Worm (Caenorhabditis elegans) whole organism, L1 larva: Measurements from ENCODE around the gene T04G9.7.

Source experiments
- C04F5.9 ChIP-seq: sonication (generic microtip); optimal IDR thresholded peaks from 2 replicates; lab custom pipeline; 2016; ENCODE audit warnings: missing genetic modification characterization, missing compliant biosample characterization
- C16A3.4 ChIP-seq: fragments of 150-350 bp; optimal IDR thresholded peaks from 2 replicates; lab custom pipeline; 2014; ENCODE audit warnings: missing biosample characterization, missing genetic modification characterization
- F16B12.6 ChIP-seq: fragments of 150-350 bp; optimal IDR thresholded peaks from 2 replicates; lab custom pipeline; 2014; ENCODE audit warnings: missing biosample characterization, missing genetic modification characterization
- ama-1 ChIP-seq: fragments of 150-350 bp; optimal IDR thresholded peaks from 2 replicates; lab custom pipeline; 2014
- blmp-1 ChIP-seq: fragments of 150-350 bp; optimal IDR thresholded peaks from 2 replicates; lab custom pipeline; 2014; ENCODE audit warnings: missing biosample characterization, missing genetic modification characterization
- ceh-63 ChIP-seq: fragments of 200-800 bp; sonication (Bioruptor generic); optimal IDR thresholded peaks from 2 replicates; lab custom pipeline; 2018; ENCODE audit warnings: mild to moderate bottlenecking, missing genetic modification characterization, missing compliant biosample characterization
- ceh-82 ChIP-seq, 3 experiments: fragments of 150-350 bp in 1 of 3; sonication (generic microtip) in 2 of 3; optimal IDR thresholded peaks; 2 replicates each; lab custom pipeline; 2014 to 2017; ENCODE audit warnings: missing biosample characterization in 3 of 3, missing genetic modification characterization in 3 of 3
- ceh-88 ChIP-seq: fragments of 200-800 bp; sonication (Bioruptor generic); IDR thresholded peaks from 2 replicates; pipeline ENCODE4 v1.3.6; 2022; ENCODE audit warnings: missing genetic modification characterization, missing compliant biosample characterization
- ceh-90 ChIP-seq: sonication (generic microtip); optimal IDR thresholded peaks from 2 replicates; lab custom pipeline; 2016; ENCODE audit warnings: missing genetic modification characterization, missing compliant biosample characterization
- ces-1 ChIP-seq: fragments of 150-350 bp; optimal IDR thresholded peaks from 2 replicates; lab custom pipeline; 2014; ENCODE audit warnings: missing biosample characterization, missing genetic modification reagents, missing genetic modification characterization
- efl-1 ChIP-seq, 4 experiments: fragments of 150-350 bp; optimal IDR thresholded peaks in 3 of 4; peaks in 1 of 4; 1 replicate in 1 of 4; 2 replicates in 3 of 4; lab custom pipeline; 2014; ENCODE audit warnings: missing biosample characterization in 2 of 4, missing genetic modification characterization in 2 of 4, missing genetic modification reagents in 2 of 4
- egl-13 ChIP-seq: sonication (generic microtip); optimal IDR thresholded peaks from 2 replicates; lab custom pipeline; 2016; ENCODE audit warnings: missing genotype, missing genetic modification reagents, missing genetic modification characterization, missing compliant biosample characterization
- elt-2 ChIP-seq: sonication (generic microtip); optimal IDR thresholded peaks from 2 replicates; lab custom pipeline; 2016; ENCODE audit warnings: missing genetic modification characterization, mild to moderate bottlenecking, inconsistent platforms, missing compliant biosample characterization, missing genetic modification reagents
- elt-3 ChIP-seq, 6 experiments: fragments of 150-350 bp in 1 of 6; sonication (generic microtip); optimal IDR thresholded peaks; 2 replicates each; lab custom pipeline; 2017 to 2018; ENCODE audit warnings: missing biosample characterization in 6 of 6, missing genetic modification characterization in 6 of 6, inconsistent platforms in 1 of 6
- ets-5 ChIP-seq: fragments of 200-800 bp; sonication (Bioruptor generic); IDR thresholded peaks from 2 replicates; pipeline ENCODE4 v1.3.6; 2022; ENCODE audit warnings: missing genetic modification characterization, missing compliant biosample characterization
- fkh-10 ChIP-seq: sonication (generic microtip); optimal IDR thresholded peaks from 2 replicates; lab custom pipeline; 2017; ENCODE audit warnings: missing biosample characterization, missing genetic modification reagents, missing genetic modification characterization
- fkh-8 ChIP-seq: sonication (generic microtip); optimal IDR thresholded peaks from 2 replicates; lab custom pipeline; 2016; ENCODE audit warnings: mild to moderate bottlenecking, missing genetic modification characterization, missing compliant biosample characterization
- hlh-4 ChIP-seq: sonication (generic microtip); optimal IDR thresholded peaks from 2 replicates; lab custom pipeline; 2016; ENCODE audit warnings: mild to moderate bottlenecking, missing genetic modification characterization, missing compliant biosample characterization
- isw-1 ChIP-seq: fragments of 200-800 bp; sonication (Bioruptor generic); IDR thresholded peaks from 2 replicates; pipeline ENCODE4 v1.3.6; 2022; ENCODE audit warnings: missing genetic modification characterization, missing compliant biosample characterization
- lin-14 ChIP-seq: fragments of 200-800 bp; sonication (Bioruptor generic); optimal IDR thresholded peaks from 2 replicates; lab custom pipeline; 2018; ENCODE audit warnings: mild to moderate bottlenecking, missing genetic modification characterization, moderate library complexity, missing compliant biosample characterization
- lin-35 ChIP-seq, 2 experiments: fragments of 150-350 bp; optimal IDR thresholded peaks; 2 replicates each; lab custom pipeline; 2014; ENCODE audit warnings: missing biosample characterization in 2 of 2, missing genetic modification characterization in 2 of 2, missing genetic modification reagents in 2 of 2
- mef-2 ChIP-seq: fragments of 150-350 bp; optimal IDR thresholded peaks from 2 replicates; lab custom pipeline; 2014; ENCODE audit warnings: missing biosample characterization, missing genetic modification characterization
- mep-1 ChIP-seq: fragments of 150-350 bp; optimal IDR thresholded peaks from 2 replicates; lab custom pipeline; 2014; ENCODE audit warnings: missing biosample characterization, missing genetic modification characterization
- nhr-237 ChIP-seq: fragments of 150-350 bp; optimal IDR thresholded peaks from 2 replicates; lab custom pipeline; 2014; ENCODE audit warnings: missing biosample characterization, missing genetic modification characterization
- nhr-28 ChIP-seq: fragments of 150-350 bp; optimal IDR thresholded peaks from 2 replicates; lab custom pipeline; 2014; ENCODE audit warnings: missing biosample characterization, missing genetic modification characterization
- nhr-47 ChIP-seq: sonication (generic microtip); optimal IDR thresholded peaks from 2 replicates; lab custom pipeline; 2016; ENCODE audit warnings: mild to moderate bottlenecking, missing genetic modification characterization, moderate library complexity, missing compliant biosample characterization
- nhr-71 ChIP-seq: sonication (generic microtip); optimal IDR thresholded peaks from 2 replicates; lab custom pipeline; 2016; ENCODE audit warnings: mild to moderate bottlenecking, missing genetic modification characterization, moderate library complexity, missing compliant biosample characterization
- nhr-84 ChIP-seq: sonication (generic microtip); optimal IDR thresholded peaks from 2 replicates; lab custom pipeline; 2017; ENCODE audit warnings: missing biosample characterization, missing genetic modification characterization
- pag-3 ChIP-seq: sonication (generic microtip); optimal IDR thresholded peaks from 2 replicates; lab custom pipeline; 2017; ENCODE audit warnings: missing genetic modification characterization, mild to moderate bottlenecking, missing compliant biosample characterization, antibody characterized with exemption, borderline replicate concordance; ENCODE audit not compliant: insufficient read depth
- pax-3 ChIP-seq: fragments of 200-800 bp; sonication (Bioruptor generic); optimal IDR thresholded peaks from 2 replicates; lab custom pipeline; 2018; ENCODE audit warnings: mild to moderate bottlenecking, missing genetic modification characterization, moderate library complexity, missing compliant biosample characterization
- rnt-1 ChIP-seq: sonication (generic microtip); optimal IDR thresholded peaks from 2 replicates; lab custom pipeline; 2016; ENCODE audit warnings: mild to moderate bottlenecking, missing genetic modification characterization, moderate library complexity, missing compliant biosample characterization
- snpc-4 ChIP-seq: fragments of 150-350 bp; optimal IDR thresholded peaks from 2 replicates; lab custom pipeline; 2014; ENCODE audit warnings: missing biosample characterization, missing genetic modification characterization
- swsn-7 ChIP-seq: sonication (generic microtip); optimal IDR thresholded peaks from 2 replicates; lab custom pipeline; 2016; ENCODE audit warnings: missing genetic modification characterization, missing compliant biosample characterization
- unc-86 ChIP-seq: sonication (generic microtip); optimal IDR thresholded peaks from 2 replicates; lab custom pipeline; 2016; ENCODE audit warnings: missing genetic modification characterization, missing compliant biosample characterization
- unc-98 ChIP-seq: fragments of 200-800 bp; sonication (Bioruptor generic); IDR thresholded peaks from 2 replicates; pipeline ENCODE4 v1.3.6; 2022; ENCODE audit warnings: missing genetic modification characterization, missing compliant biosample characterization
- xbp-1 ChIP-seq: sonication (generic microtip); optimal IDR thresholded peaks from 2 replicates; lab custom pipeline; 2016; ENCODE audit warnings: missing genetic modification characterization, missing compliant biosample characterization
- zip-4 ChIP-seq: fragments of 200-800 bp; sonication (Bioruptor generic); optimal IDR thresholded peaks from 2 replicates; lab custom pipeline; 2018; ENCODE audit warnings: mild to moderate bottlenecking, missing genetic modification characterization, moderate library complexity, missing compliant biosample characterization
- ztf-11 ChIP-seq, 2 experiments: sonication (generic microtip); optimal IDR thresholded peaks; 2 replicates each; lab custom pipeline; 2016 to 2017; ENCODE audit warnings: missing genetic modification characterization in 2 of 2, missing biosample characterization in 1 of 2, missing compliant biosample characterization in 1 of 2
- ztf-4 ChIP-seq: fragments of 150-350 bp; optimal IDR thresholded peaks from 2 replicates; lab custom pipeline; 2014; ENCODE audit warnings: missing biosample characterization, missing genetic modification characterization

T04G9.7 gene

DNA sequence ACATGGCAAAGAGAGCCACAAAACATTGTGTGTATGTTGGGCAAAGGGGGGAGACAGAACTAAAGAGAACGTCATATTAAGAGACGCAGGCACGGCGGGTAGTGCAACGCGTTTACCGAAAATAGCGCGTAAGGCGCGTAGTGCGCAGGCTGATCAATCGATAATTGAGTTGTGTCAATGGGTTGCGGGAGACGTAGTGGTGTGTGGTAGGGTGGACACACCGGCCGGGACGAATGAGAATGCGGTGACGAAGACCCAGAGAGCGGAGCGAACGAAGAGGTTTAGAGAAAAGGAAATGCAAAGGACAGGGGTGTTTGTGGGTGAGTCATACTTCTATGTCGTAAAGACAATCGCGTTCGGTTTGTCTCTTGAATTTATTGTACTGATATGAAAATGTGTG lies 42.9 kb upstream of the T04G9.7 start (continued):
- TF ChIP-seq blmp-1 (tag; lab: Kevin White, UChicago) = peak; percentile 42
- TF ChIP-seq elt-3 (tag; optimal IDR thresholded peaks at IDR 0.05; lab: Kevin White, UChicago) = peak in 1 of 6 experiments; percentile 9
- TF ChIP-seq zip-4 (GFP tag; lab: Kevin White, UChicago) = peak; percentile 8
- TF ChIP-seq, all 84 proteins: peak for 37

ce11 chrX:729062-729461 lies 41.6 kb upstream of the T04G9.7 start:
- TF ChIP-seq ztf-11 (tag; optimal IDR thresholded peaks at IDR 0.05; lab: Kevin White, UChicago) (no peak), elt-3 (tag; optimal IDR thresholded peaks at IDR 0.05; lab: Kevin White, UChicago) (peak in 1 of 6 experiments; percentile 40)
- TF ChIP-seq, all 84 proteins: peak for 1

DNA sequence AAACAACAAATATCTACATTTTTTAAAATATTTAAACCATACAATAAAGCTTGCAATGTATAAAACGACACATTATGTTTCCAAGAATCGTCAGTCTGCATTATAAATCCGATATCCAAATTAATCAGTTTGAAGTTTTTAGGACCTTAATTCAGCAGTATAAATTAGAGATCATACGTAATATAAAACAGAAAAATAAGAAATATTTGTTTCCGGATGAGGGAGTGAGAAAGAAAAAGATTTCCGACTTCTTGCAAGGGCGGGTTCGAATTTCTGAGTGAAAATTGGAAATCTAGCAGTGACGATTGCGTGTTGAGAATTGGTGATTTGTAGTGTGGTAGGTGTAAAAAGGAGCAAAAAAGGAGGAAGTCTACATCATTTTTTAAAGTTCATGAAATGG lies 35.1 kb upstream of the T04G9.7 start, which contains the start of gene npr-19:
TSS of gene npr-19 (minus strand) at position 101 of the 400 bp plus-strand sequence.
- TF ChIP-seq ceh-88 (no peak), rnt-1 (tag; lab: Kevin White, UChicago) (no peak), efl-1 (optimal IDR thresholded peaks at IDR 0.05; lab: Kevin White, UChicago) (no peak), efl-1 (GFP tag; optimal IDR thresholded peaks at IDR 0.05 in 1 of 2; lab: Kevin White, UChicago) (peak in 1 of 2 experiments; percentile 43)

- TF ChIP-seq blmp-1 (tag; lab: Kevin White, UChicago) (no peak), nhr-71 (peak; percentile 27), snpc-4 (tag; lab: Kevin White, UChicago) (no peak), hlh-4 (tag; lab: Kevin White, UChicago) (no peak), unc-86 (tag; lab: Kevin White, UChicago) (peak; percentile 63), nhr-237 (tag; lab: Kevin White, UChicago) (no peak)
- TF ChIP-seq, all 84 proteins: peak for 2
Observed at ce11 chrX:736989-737388, 33.6 kb upstream of the T04G9.7 start.

DNA sequence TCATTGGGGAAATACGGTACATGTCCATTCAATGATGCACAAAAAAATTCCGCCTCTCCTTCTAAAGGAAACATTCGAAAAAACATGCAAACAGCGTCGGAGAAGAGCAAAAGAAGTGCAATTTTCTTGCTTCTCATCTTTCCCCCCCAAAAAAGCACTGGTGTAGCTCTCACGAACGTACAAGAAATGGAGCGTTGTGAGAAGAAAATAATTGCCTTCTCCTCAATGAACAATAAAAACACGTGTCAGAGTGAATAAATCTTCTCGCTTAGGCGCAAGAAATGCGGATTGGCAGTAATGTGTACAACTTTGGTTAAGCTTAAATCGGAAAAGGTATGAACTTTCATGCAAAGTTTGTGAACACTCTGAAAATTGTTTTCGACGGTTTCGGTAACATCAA lies 22.3 kb upstream of the T04G9.7 start:
- TF ChIP-seq ces-1 (GFP tag; lab: Kevin White, UChicago) (no peak), swsn-7 (tag; lab: Kevin White, UChicago) (no peak), mep-1 (tag; lab: Kevin White, UChicago) (no peak), pax-3 (no peak), nhr-71 (no peak)

DNA sequence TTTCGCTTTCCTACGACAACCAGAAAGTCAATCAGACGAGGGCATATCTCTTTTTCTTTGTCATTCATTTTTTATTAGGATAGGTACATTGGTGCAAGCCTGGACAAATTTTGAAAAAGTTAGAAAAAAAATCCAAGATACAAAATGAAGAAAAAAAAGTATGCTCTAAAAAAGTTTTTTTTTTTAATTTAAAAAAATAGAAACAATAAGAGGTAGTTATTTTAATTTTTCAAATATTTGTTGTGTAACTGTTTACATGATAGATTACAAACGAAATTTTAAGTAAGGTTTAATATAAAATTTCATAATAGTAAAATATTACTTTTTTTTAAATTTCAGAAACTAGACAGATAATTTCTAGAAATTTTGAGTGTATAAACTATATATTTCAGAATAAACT lies 11.0 kb upstream of the T04G9.7 start, which contains the start of gene aex-3:
TSS of gene aex-3 (minus strand) at position 101 of the 400 bp plus-strand sequence.
- TF ChIP-seq elt-2 (tag; lab: Kevin White, UChicago) = no peak
- TF ChIP-seq hlh-4 (tag; lab: Kevin White, UChicago) = no peak
- TF ChIP-seq nhr-84 (tag; lab: Kevin White, UChicago) = no peak
- no peak for TF ChIP-seq unc-86 (tag; lab: Kevin White, UChicago)
- no peak for TF ChIP-seq C16A3.4 (tag; lab: Kevin White, UChicago)
- TF ChIP-seq mef-2 (tag; lab: Kevin White, UChicago) = no peak
- TF ChIP-seq nhr-28 = no peak
- TF ChIP-seq efl-1 (optimal IDR thresholded peaks at IDR 0.05; lab: Kevin White, UChicago) = no peak
- TF ChIP-seq efl-1 (GFP tag; optimal IDR thresholded peaks at IDR 0.05 in 1 of 2; lab: Kevin White, UChicago) = no peak
- TF ChIP-seq F16B12.6 (tag; lab: Kevin White, UChicago) = no peak
- TF ChIP-seq egl-13 (tag; lab: Kevin White, UChicago) = no peak
- no peak for TF ChIP-seq isw-1 (GFP tag; lab: Robert Waterston, UW)
- TF ChIP-seq swsn-7 (tag; lab: Kevin White, UChicago) = no peak

DNA sequence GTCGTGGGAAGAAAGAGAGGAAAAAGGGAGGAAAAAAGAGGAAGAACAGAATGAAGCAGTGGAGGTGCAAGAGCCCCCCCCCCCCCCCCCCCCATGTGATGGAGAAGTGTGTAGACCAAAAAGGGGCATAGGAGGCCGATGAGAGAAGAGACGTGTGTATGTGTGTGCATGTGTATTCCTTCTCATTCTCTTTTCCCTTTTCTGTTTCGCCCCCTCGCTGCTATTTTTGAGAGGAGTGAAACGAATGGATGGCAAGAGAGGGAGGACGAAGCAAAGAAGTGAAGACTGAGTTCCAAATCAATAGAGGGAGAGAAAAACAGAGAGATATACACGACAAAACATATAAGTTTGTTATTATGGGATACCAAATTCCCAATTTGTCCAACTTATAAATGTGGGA lies 10.1 kb upstream of the T04G9.7 start:
- TF ChIP-seq ets-5 (no peak), blmp-1 (tag; lab: Kevin White, UChicago) (peak; percentile 29), unc-98 (GFP tag; lab: Robert Waterston, UW) (no peak), ceh-90 (no peak), fkh-10 (GFP tag; lab: Kevin White, UChicago) (peak; percentile 48), xbp-1 (tag; lab: Kevin White, UChicago) (no peak), ztf-4 (no peak), nhr-47 (tag; lab: Kevin White, UChicago) (peak; percentile 15), pax-3 (peak; percentile 10), C04F5.9 (tag; lab: Kevin White, UChicago) (no peak), ama-1 (lab: Kevin White, UChicago) (no peak), mep-1 (tag; lab: Kevin White, UChicago) (peak; percentile 41), elt-2 (tag; lab: Kevin White, UChicago) (no peak), C16A3.4 (tag; lab: Kevin White, UChicago) (no peak), lin-14 (GFP tag; lab: Kevin White, UChicago) (peak; percentile 88), fkh-8 (tag; lab: Kevin White, UChicago) (peak; percentile 77), ceh-82 (tag; optimal IDR thresholded peaks at IDR 0.05; lab: Kevin White, UChicago) (peak; percentile 6 to 64 (median 19)), ceh-63 (GFP tag; lab: Kevin White, UChicago) (peak; percentile 1), pag-3 (tag; lab: Kevin White, UChicago) (no peak), lin-35 (GFP tag; optimal IDR thresholded peaks at IDR 0.05; lab: Kevin White, UChicago) (peak in 1 of 2 experiments; percentile 9)
